Fruit fly (Drosophila melanogaster) whole organism, embryonic: Measurements from ENCODE around the gene Lztr1.

Source experiments
- Abd-B ChIP-seq: fragments of 200-800 bp; sonication (Bioruptor generic); optimal IDR thresholded peaks from 2 replicates; lab custom pipeline; 2018; ENCODE audit warnings: missing biosample characterization, mild to moderate bottlenecking, missing genetic modification characterization, moderate library complexity
- CG10543 ChIP-seq: fragments of 200-800 bp; sonication (Bioruptor generic); optimal IDR thresholded peaks from 3 replicates; lab custom pipeline; 2017; ENCODE audit warnings: missing biosample characterization, mild to moderate bottlenecking, missing genetic modification characterization, moderate library complexity
- CG11456 ChIP-seq: fragments of 200-800 bp; sonication (Bioruptor generic); IDR thresholded peaks from 3 replicates; pipeline ENCODE4 v1.3.6; 2022; ENCODE audit warnings: missing biosample characterization, missing genetic modification characterization
- CG11695 ChIP-seq: fragments of 200-800 bp; sonication (Bioruptor generic); IDR thresholded peaks from 3 replicates; pipeline ENCODE4 v1.3.6; 2022; ENCODE audit warnings: missing biosample characterization, missing genetic modification characterization
- CG12155 ChIP-seq: fragments of 200-800 bp; sonication (Bioruptor generic); optimal IDR thresholded peaks from 3 replicates; lab custom pipeline; 2016; ENCODE audit warnings: missing biosample characterization, missing genetic modification characterization
- CG12769 ChIP-seq: fragments of 200-800 bp; sonication (Bioruptor generic); optimal IDR thresholded peaks from 2 replicates; lab custom pipeline; 2019; ENCODE audit warnings: missing biosample characterization, mild to moderate bottlenecking, missing genetic modification characterization, moderate library complexity
- CG16863 ChIP-seq: fragments of 200-800 bp; sonication (Bioruptor generic); optimal IDR thresholded peaks from 3 replicates; lab custom pipeline; 2016; ENCODE audit warnings: missing biosample characterization, missing genetic modification characterization
- CG17328 ChIP-seq: fragments of 200-800 bp; sonication (Bioruptor generic); IDR thresholded peaks from 2 replicates; pipeline ENCODE4 v1.3.6; 2022; ENCODE audit warnings: missing biosample characterization, missing genetic modification characterization
- CG18599 ChIP-seq: fragments of 200-800 bp; sonication (Bioruptor generic); optimal IDR thresholded peaks from 3 replicates; lab custom pipeline; 2017; ENCODE audit warnings: missing biosample characterization, missing genetic modification characterization, mild to moderate bottlenecking, moderate library complexity, missing genetic modification reagents
- CG2889 ChIP-seq: fragments of 200-800 bp; sonication (Bioruptor generic); IDR thresholded peaks from 3 replicates; pipeline ENCODE4 v1.3.6; 2022; ENCODE audit warnings: missing biosample characterization, missing genetic modification characterization
- CG3847 ChIP-seq: fragments of 200-800 bp; sonication (Bioruptor generic); IDR thresholded peaks from 2 replicates; pipeline ENCODE4 v1.3.6; 2022; ENCODE audit warnings: missing biosample characterization, missing genetic modification characterization
- CG4854 ChIP-seq: fragments of 200-800 bp; sonication (Bioruptor generic); optimal IDR thresholded peaks from 2 replicates; lab custom pipeline; 2016; ENCODE audit warnings: missing biosample characterization, missing genetic modification characterization, inconsistent platforms
- CG5245 ChIP-seq: fragments of 200-800 bp; sonication (Bioruptor generic); optimal IDR thresholded peaks from 3 replicates; lab custom pipeline; 2016; ENCODE audit warnings: missing biosample characterization, missing genetic modification characterization
- CG6254 ChIP-seq: fragments of 200-800 bp; sonication (Bioruptor generic); optimal IDR thresholded peaks from 3 replicates; lab custom pipeline; 2017; ENCODE audit warnings: mild to moderate bottlenecking, missing biosample characterization, missing genetic modification reagents, missing genetic modification characterization
- CG7372 ChIP-seq: fragments of 200-800 bp; sonication (Bioruptor generic); IDR thresholded peaks from 2 replicates; pipeline ENCODE4 v1.3.6; 2022; ENCODE audit warnings: missing biosample characterization, missing genetic modification characterization
- CG7928 ChIP-seq: fragments of 200-800 bp; sonication (Bioruptor generic); optimal IDR thresholded peaks from 2 replicates; lab custom pipeline; 2017; ENCODE audit warnings: missing biosample characterization, mild to moderate bottlenecking, missing genetic modification characterization
- CG9876 ChIP-seq: fragments of 200-800 bp; sonication (Bioruptor generic); optimal IDR thresholded peaks from 2 replicates; lab custom pipeline; 2016; ENCODE audit warnings: missing biosample characterization, missing genetic modification characterization
- D ChIP-seq, 2 experiments: fragments of 200-800 bp in 1 of 2; fragments of >200 bp in 1 of 2; sonication (Bioruptor generic) in 1 of 2; optimal IDR thresholded peaks; 2 replicates in 1 of 2; 3 replicates in 1 of 2; lab custom pipeline; 2017; ENCODE audit warnings: mild to moderate bottlenecking in 1 of 2, missing biosample characterization in 1 of 2, missing genetic modification characterization in 1 of 2, missing genetic modification reagents in 1 of 2
- Deaf1 ChIP-seq: fragments of 200-800 bp; optimal IDR thresholded peaks from 3 replicates; lab custom pipeline; 2019; ENCODE audit warnings: missing biosample characterization, mild to moderate bottlenecking, missing genetic modification characterization, moderate library complexity
- GATAe ChIP-seq: fragments of 200-800 bp; sonication (Bioruptor generic); conservative IDR thresholded peaks from 2 replicates; pipeline ENCODE4 v1.3.6; 2022; ENCODE audit warnings: missing biosample characterization, missing genetic modification characterization
- Gsc ChIP-seq: fragments of 200-800 bp; sonication (Bioruptor generic); IDR thresholded peaks from 2 replicates; pipeline ENCODE4 v1.3.6; 2022; ENCODE audit warnings: missing biosample characterization, missing genetic modification characterization
- HLH54F ChIP-seq: fragments of 200-800 bp; sonication (Bioruptor generic); optimal IDR thresholded peaks from 3 replicates; lab custom pipeline; 2016; ENCODE audit warnings: missing biosample characterization, missing genetic modification characterization
- Hr51 ChIP-seq, 2 experiments: fragments of 200-800 bp; sonication (Bioruptor generic); optimal IDR thresholded peaks; 2 replicates in 1 of 2; 3 replicates in 1 of 2; lab custom pipeline; 2016 to 2018; ENCODE audit warnings: missing biosample characterization in 2 of 2, missing genetic modification characterization in 2 of 2, mild to moderate bottlenecking in 1 of 2, moderate library complexity in 1 of 2
- NK7.1 ChIP-seq: fragments of 200-800 bp; sonication (Bioruptor generic); optimal IDR thresholded peaks from 3 replicates; lab custom pipeline; 2016; ENCODE audit warnings: missing biosample characterization, missing genetic modification characterization
- Neu2 ChIP-seq: fragments of 200-800 bp; sonication (Bioruptor generic); optimal IDR thresholded peaks from 3 replicates; lab custom pipeline; 2016; ENCODE audit warnings: missing biosample characterization, missing genetic modification characterization, borderline replicate concordance
- abd-A ChIP-seq: fragments of 200-800 bp; sonication (Bioruptor generic); optimal IDR thresholded peaks from 3 replicates; lab custom pipeline; 2019; ENCODE audit warnings: missing biosample characterization, mild to moderate bottlenecking, missing genetic modification characterization, moderate library complexity
- ac ChIP-seq: fragments of 200-800 bp; sonication (Bioruptor generic); optimal IDR thresholded peaks from 3 replicates; lab custom pipeline; 2017; ENCODE audit warnings: missing biosample characterization, mild to moderate bottlenecking, missing genetic modification characterization
- bsh ChIP-seq, 2 experiments: fragments of 200-800 bp; sonication (Bioruptor generic); optimal IDR thresholded peaks; 2 replicates each; lab custom pipeline; 2017 to 2018; ENCODE audit warnings: mild to moderate bottlenecking in 2 of 2, missing biosample characterization in 2 of 2, missing genetic modification characterization in 2 of 2, moderate library complexity in 1 of 2
- caup ChIP-seq: fragments of 200-800 bp; sonication (Bioruptor generic); optimal IDR thresholded peaks from 3 replicates; lab custom pipeline; 2017; ENCODE audit warnings: missing biosample characterization, mild to moderate bottlenecking, missing genetic modification characterization, moderate library complexity; ENCODE audit not compliant: severe bottlenecking
- chinmo ChIP-seq: fragments of 200-800 bp; sonication (Bioruptor generic); IDR thresholded peaks from 4 replicates; pipeline ENCODE4 v1.3.6; 2022; ENCODE audit warnings: missing biosample characterization, missing genetic modification characterization; ENCODE audit not compliant: partially characterized antibody
- cwo ChIP-seq: fragments of 200-800 bp; sonication (Bioruptor generic); optimal IDR thresholded peaks from 3 replicates; lab custom pipeline; 2017; ENCODE audit warnings: missing biosample characterization, missing genetic modification characterization, mild to moderate bottlenecking, moderate library complexity, missing genetic modification reagents
- da ChIP-seq: fragments of 200-800 bp; sonication (Bioruptor generic); optimal IDR thresholded peaks from 2 replicates; lab custom pipeline; 2016; ENCODE audit warnings: missing biosample characterization, missing genetic modification characterization
- dysf ChIP-seq: fragments of 200-800 bp; sonication (Bioruptor generic); IDR thresholded peaks from 3 replicates; pipeline ENCODE4 v1.3.6; 2022; ENCODE audit warnings: missing biosample characterization, missing genetic modification characterization
- emc ChIP-seq: fragments of 200-800 bp; sonication (Bioruptor generic); optimal IDR thresholded peaks from 2 replicates; lab custom pipeline; 2016; ENCODE audit warnings: missing biosample characterization, missing genetic modification characterization
- exex ChIP-seq: fragments of 200-800 bp; sonication (Bioruptor generic); optimal IDR thresholded peaks from 4 replicates; lab custom pipeline; 2018; ENCODE audit warnings: missing biosample characterization, mild to moderate bottlenecking, missing genetic modification characterization, moderate library complexity
- gcm2 ChIP-seq: fragments of 200-800 bp; sonication (Bioruptor generic); optimal IDR thresholded peaks from 2 replicates; lab custom pipeline; 2016; ENCODE audit warnings: missing biosample characterization, missing genetic modification characterization
- ham ChIP-seq: fragments of 200-800 bp; sonication (Bioruptor generic); IDR thresholded peaks from 2 replicates; pipeline ENCODE4 v1.3.6; 2022; ENCODE audit warnings: missing biosample characterization, missing genetic modification characterization
- lilli ChIP-seq: fragments of 200-800 bp; sonication (Bioruptor generic); optimal IDR thresholded peaks from 3 replicates; lab custom pipeline; 2016; ENCODE audit warnings: missing biosample characterization, missing genetic modification characterization
- lmd ChIP-seq: fragments of 200-800 bp; sonication (Bioruptor generic); IDR thresholded peaks from 2 replicates; pipeline ENCODE4 v1.3.6; 2022; ENCODE audit warnings: missing biosample characterization, missing genetic modification characterization
- mirr ChIP-seq: fragments of 200-800 bp; sonication (Bioruptor generic); optimal IDR thresholded peaks from 3 replicates; lab custom pipeline; 2018; ENCODE audit warnings: missing biosample characterization, mild to moderate bottlenecking, missing genetic modification characterization
- nerfin-1 ChIP-seq: fragments of 200-800 bp; sonication (Bioruptor generic); optimal IDR thresholded peaks from 3 replicates; lab custom pipeline; 2019; ENCODE audit warnings: missing biosample characterization, mild to moderate bottlenecking, missing genetic modification characterization, moderate library complexity
- ro ChIP-seq: fragments of 200-800 bp; sonication (Bioruptor generic); IDR thresholded peaks from 2 replicates; pipeline ENCODE4 v1.3.6; 2022; ENCODE audit warnings: missing biosample characterization, missing genetic modification characterization
- run ChIP-seq: fragments of 200-800 bp; sonication (Bioruptor generic); optimal IDR thresholded peaks from 3 replicates; lab custom pipeline; 2018; ENCODE audit warnings: missing biosample characterization, mild to moderate bottlenecking, missing genetic modification characterization
- sug ChIP-seq: fragments of 200-800 bp; optimal IDR thresholded peaks from 2 replicates; lab custom pipeline; 2019; ENCODE audit warnings: missing biosample characterization, mild to moderate bottlenecking, missing genetic modification characterization, moderate library complexity
- tll ChIP-seq, 2 experiments: fragments of 200-800 bp in 1 of 2; fragments of >200 bp in 1 of 2; sonication (Bioruptor generic) in 1 of 2; optimal IDR thresholded peaks; 2 replicates each; lab custom pipeline; 2017 to 2019; ENCODE audit warnings: missing biosample characterization in 2 of 2, missing genetic modification characterization in 2 of 2, mild to moderate bottlenecking in 1 of 2, moderate library complexity in 1 of 2
- vnd ChIP-seq: fragments of 200-800 bp; sonication (Bioruptor generic); IDR thresholded peaks from 3 replicates; pipeline ENCODE4 v1.3.6; 2022; ENCODE audit warnings: missing biosample characterization, missing genetic modification characterization; ENCODE audit not compliant: partially characterized antibody

The Lztr1 gene

dm6 chrX:947450-948284 is 20.3 kb upstream of the Lztr1 start, which contains the start of gene CG3699 (continued):
- TF ChIP-seq lilli (GFP tag; lab: Kevin White, UChicago) = peak; percentile 66
- TF ChIP-seq nerfin-1 (tag; lab: Kevin White, UChicago) = no peak
- TF ChIP-seq Gsc (GFP tag; lab: Robert Waterston, UW) = no peak
- no peak for TF ChIP-seq bsh (GFP tag; optimal IDR thresholded peaks at IDR 0.05; lab: Kevin White, UChicago)
- no peak for TF ChIP-seq chinmo
- TF ChIP-seq CG2889 = no peak
- no peak for TF ChIP-seq D (optimal IDR thresholded peaks at IDR 0.05; lab: Kevin White, UChicago)
- no peak for TF ChIP-seq D (GFP tag; optimal IDR thresholded peaks at IDR 0.05; lab: Kevin White, UChicago)
- TF ChIP-seq CG10543 (GFP tag; lab: Kevin White, UChicago) = peak; percentile 44
- peak in 1 of 2 experiments; percentile 57 for TF ChIP-seq Hr51 (GFP tag; optimal IDR thresholded peaks at IDR 0.05; lab: Kevin White, UChicago)
- TF ChIP-seq da = no peak
- peak; percentile 2 for TF ChIP-seq CG4854 (GFP tag; lab: Kevin White, UChicago)
- TF ChIP-seq CG16863 (GFP tag; lab: Kevin White, UChicago) = no peak
- 0 out of 2 replicates have a peak, but pooled peaks have one; percentile 31 for TF ChIP-seq ham (GFP tag; lab: Robert Waterston, UW)
- no peak; the same call in 1 of the 2 replicates for TF ChIP-seq CG7372 (GFP tag; lab: Robert Waterston, UW)
- 0 out of 2 replicates have a peak, but pooled peaks have one; percentile 6 for TF ChIP-seq CG3847 (GFP tag; lab: Robert Waterston, UW)
- TF ChIP-seq emc = no peak

DNA sequence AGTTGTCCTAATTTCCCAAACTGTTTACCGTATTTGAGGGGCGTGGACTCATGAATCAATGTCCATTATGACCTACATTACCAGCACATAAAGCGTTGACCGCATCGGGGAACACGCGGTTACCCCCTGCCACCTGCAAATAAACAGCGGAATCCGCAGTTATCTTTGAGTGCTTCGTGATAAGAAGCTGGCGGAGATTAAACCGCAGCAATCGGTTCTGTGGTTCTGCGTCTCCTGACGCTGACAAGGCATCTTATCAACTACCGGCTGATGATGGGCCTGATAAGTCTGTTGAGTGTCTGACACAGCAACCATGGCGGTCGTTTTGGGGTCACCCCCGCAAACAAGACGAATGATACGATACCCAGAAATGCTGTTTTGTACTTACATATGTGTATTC is 18.8 kb upstream of the Lztr1 start:
- no peak for TF ChIP-seq CG7928 (GFP tag; lab: Kevin White, UChicago)
- TF ChIP-seq CG18599 (GFP tag; lab: Kevin White, UChicago) = peak; percentile 48
- TF ChIP-seq caup (GFP tag; lab: Kevin White, UChicago) = no peak
- TF ChIP-seq CG12155 (GFP tag; lab: Kevin White, UChicago) = no peak
- peak; percentile 74 for TF ChIP-seq exex (tag; lab: Kevin White, UChicago)
- TF ChIP-seq GATAe (GFP tag; lab: Robert Waterston, UW) = peak; percentile 87
- no peak for TF ChIP-seq lmd (GFP tag; lab: Robert Waterston, UW)
- TF ChIP-seq tll (GFP tag; optimal IDR thresholded peaks at IDR 0.05; lab: Kevin White, UChicago) = no peak
- TF ChIP-seq cwo (GFP tag; lab: Kevin White, UChicago) = peak; percentile 48
- TF ChIP-seq Deaf1 (tag; lab: Kevin White, UChicago) = peak; percentile 9
- 0 out of 4 replicates have a peak, but pooled peaks have one; percentile 45 for TF ChIP-seq chinmo
- no peak for TF ChIP-seq CG12769 (tag; lab: Kevin White, UChicago)
- no peak for TF ChIP-seq dysf (GFP tag; lab: Robert Waterston, UW)
- no peak for TF ChIP-seq CG17328 (GFP tag; lab: Robert Waterston, UW)
- no peak for TF ChIP-seq CG11456
- 0 out of 3 replicates have a peak, but pooled peaks have one; percentile 41 for TF ChIP-seq vnd (GFP tag; lab: Robert Waterston, UW)
- no peak for TF ChIP-seq ac
- no peak for TF ChIP-seq Abd-B (GFP tag; lab: Kevin White, UChicago)
- TF ChIP-seq NK7.1 = no peak
- TF ChIP-seq run (tag; lab: Kevin White, UChicago) = peak; percentile 12
- TF ChIP-seq HLH54F = no peak
- no peak for TF ChIP-seq gcm2
- no peak for TF ChIP-seq Neu2
- TF ChIP-seq CG6254 (GFP tag; lab: Kevin White, UChicago) = no peak
- peak; percentile 64 for TF ChIP-seq mirr (GFP tag; lab: Kevin White, UChicago)
- no peak for TF ChIP-seq CG5245 (GFP tag; lab: Kevin White, UChicago)
- peak; percentile 15 for TF ChIP-seq abd-A
- TF ChIP-seq CG10543 (GFP tag; lab: Kevin White, UChicago) = peak; percentile 36
- TF ChIP-seq CG9876 (GFP tag; lab: Kevin White, UChicago) = no peak
- TF ChIP-seq CG11695 (GFP tag; lab: Robert Waterston, UW) = no peak
- no peak for TF ChIP-seq ro (GFP tag; lab: Robert Waterston, UW)
- peak; percentile 96 for TF ChIP-seq sug
